Fruit fly (Drosophila melanogaster): ENCODE measurements around the gene CG3527.

dm6 chrX:4590772-4591064 lies 38.9 kb downstream of the CG3527 start:
- no peak for TF ChIP-seq CG15710 (tag; optimal IDR thresholded peaks at IDR 0.05)
- no peak for TF ChIP-seq CG32121 (GFP tag; IDR thresholded peaks at IDR 0.05)
- TF ChIP-seq CG4496 (GFP tag; IDR thresholded peaks at IDR 0.05) = no peak
- TF ChIP-seq CG34367 (tag; optimal IDR thresholded peaks at IDR 0.05) = no peak
- no peak for TF ChIP-seq CG14655 (GFP tag; optimal IDR thresholded peaks at IDR 0.05)
- no peak for TF ChIP-seq EcR (GFP tag; optimal IDR thresholded peaks at IDR 0.05)
- no peak for TF ChIP-seq CG8301 (tag; optimal IDR thresholded peaks at IDR 0.05)
- TF ChIP-seq fd96Ca (GFP tag; IDR thresholded peaks at IDR 0.05) = no peak
- no peak for TF ChIP-seq CG8159 (tag; optimal IDR thresholded peaks at IDR 0.05)
- no peak for TF ChIP-seq gl (tag; optimal IDR thresholded peaks at IDR 0.05)
- TF ChIP-seq CG9948 (tag; optimal IDR thresholded peaks at IDR 0.05) = no peak
- TF ChIP-seq Pif1B (GFP tag; optimal IDR thresholded peaks at IDR 0.05) = no peak
- TF ChIP-seq Ets98B (GFP tag; IDR thresholded peaks at IDR 0.05) = no peak
- no peak for TF ChIP-seq D1 (tag; optimal IDR thresholded peaks at IDR 0.05)

All from whole organism, pupa.